Fruit fly (Drosophila melanogaster) whole organism, embryonic: Measurements from ENCODE around the gene CG14694.

Experiments used
- Abd-B ChIP-seq: fragments of 200-800 bp; sonication (Bioruptor generic); optimal IDR thresholded peaks from 2 replicates; lab custom pipeline; 2018; ENCODE audit warnings: missing biosample characterization, mild to moderate bottlenecking, missing genetic modification characterization, moderate library complexity
- CG10543 ChIP-seq: fragments of 200-800 bp; sonication (Bioruptor generic); optimal IDR thresholded peaks from 3 replicates; lab custom pipeline; 2017; ENCODE audit warnings: missing biosample characterization, mild to moderate bottlenecking, missing genetic modification characterization, moderate library complexity
- CG12155 ChIP-seq: fragments of 200-800 bp; sonication (Bioruptor generic); optimal IDR thresholded peaks from 3 replicates; lab custom pipeline; 2016; ENCODE audit warnings: missing biosample characterization, missing genetic modification characterization
- CG12659 ChIP-seq: fragments of 200-800 bp; sonication (Bioruptor generic); optimal IDR thresholded peaks from 3 replicates; lab custom pipeline; 2017; ENCODE audit warnings: mild to moderate bottlenecking, missing biosample characterization, missing genetic modification reagents, missing genetic modification characterization
- CG12942 ChIP-seq: fragments of 200-800 bp; sonication (Bioruptor generic); optimal IDR thresholded peaks from 3 replicates; lab custom pipeline; 2016; ENCODE audit warnings: missing biosample characterization, missing genetic modification characterization
- CG1603 ChIP-seq: fragments of 200-800 bp; sonication (Bioruptor generic); optimal IDR thresholded peaks from 2 replicates; lab custom pipeline; 2019; ENCODE audit warnings: missing biosample characterization, mild to moderate bottlenecking, missing genetic modification characterization, moderate library complexity
- CG16813 ChIP-seq: fragments of 200-800 bp; sonication (Bioruptor generic); IDR thresholded peaks from 3 replicates; pipeline ENCODE4 v1.3.6; 2022; ENCODE audit warnings: missing biosample characterization, missing genetic modification characterization; ENCODE audit not compliant: partially characterized antibody
- CG17361 ChIP-seq: fragments of 200-800 bp; sonication (Bioruptor generic); IDR thresholded peaks from 3 replicates; pipeline ENCODE4 v1.3.6; 2022; ENCODE audit warnings: missing biosample characterization, missing genetic modification characterization
- CG17912 ChIP-seq: fragments of 200-800 bp; sonication (Bioruptor generic); optimal IDR thresholded peaks from 2 replicates; lab custom pipeline; 2018; ENCODE audit warnings: missing biosample characterization, mild to moderate bottlenecking, missing genetic modification characterization
- CG33213 ChIP-seq: fragments of 200-800 bp; sonication (Bioruptor generic); optimal IDR thresholded peaks from 3 replicates; lab custom pipeline; 2016; ENCODE audit warnings: missing biosample characterization, missing genetic modification characterization
- CG34224 ChIP-seq: fragments of 200-800 bp; sonication (Bioruptor generic); IDR thresholded peaks from 3 replicates; pipeline ENCODE4 v1.3.6; 2022; ENCODE audit warnings: missing biosample characterization, missing genetic modification characterization; ENCODE audit not compliant: partially characterized antibody
- CG42726 ChIP-seq: fragments of 200-800 bp; sonication (Bioruptor generic); IDR thresholded peaks from 2 replicates; pipeline ENCODE4 v1.3.6; 2022; ENCODE audit warnings: missing biosample characterization, missing genetic modification characterization; ENCODE audit not compliant: partially characterized antibody
- CG4617 ChIP-seq: fragments of 200-800 bp; sonication (Bioruptor generic); optimal IDR thresholded peaks from 3 replicates; lab custom pipeline; 2016; ENCODE audit warnings: missing biosample characterization, missing genetic modification characterization, borderline replicate concordance
- CG7786 ChIP-seq: fragments of 200-800 bp; sonication (Bioruptor generic); optimal IDR thresholded peaks from 2 replicates; lab custom pipeline; 2016; ENCODE audit warnings: missing biosample characterization, missing genetic modification characterization
- CG8290 ChIP-seq, 3 experiments: fragments of 200-800 bp; sonication (Bioruptor generic); optimal IDR thresholded peaks; 2 replicates each; lab custom pipeline; 2016 to 2019; ENCODE audit warnings: missing biosample characterization in 3 of 3, missing genetic modification characterization in 3 of 3, mild to moderate bottlenecking in 2 of 3, moderate library complexity in 1 of 3
- CHES-1-like ChIP-seq: fragments of 200-800 bp; sonication (Bioruptor generic); optimal IDR thresholded peaks from 2 replicates; lab custom pipeline; 2016; ENCODE audit warnings: missing biosample characterization, missing genetic modification characterization
- D19A ChIP-seq: fragments of 200-800 bp; optimal IDR thresholded peaks from 3 replicates; lab custom pipeline; 2019; ENCODE audit warnings: missing biosample characterization, mild to moderate bottlenecking, missing genetic modification characterization, moderate library complexity
- Dip2 ChIP-seq: fragments of 200-800 bp; sonication (Bioruptor generic); IDR thresholded peaks from 2 replicates; pipeline ENCODE4 v1.3.6; 2022; ENCODE audit warnings: missing biosample characterization, missing genetic modification characterization
- Dp ChIP-seq: fragments of 200-800 bp; sonication (Bioruptor generic); optimal IDR thresholded peaks from 2 replicates; lab custom pipeline; 2018; ENCODE audit warnings: missing biosample characterization, mild to moderate bottlenecking, missing genetic modification characterization, moderate library complexity
- E2f2 ChIP-seq: fragments of 200-800 bp; sonication (Bioruptor generic); IDR thresholded peaks from 2 replicates; pipeline ENCODE4 v1.3.6; 2022; ENCODE audit warnings: missing biosample characterization, missing genetic modification characterization
- HLH54F ChIP-seq: fragments of 200-800 bp; sonication (Bioruptor generic); optimal IDR thresholded peaks from 3 replicates; lab custom pipeline; 2016; ENCODE audit warnings: missing biosample characterization, missing genetic modification characterization
- Hand ChIP-seq: fragments of 200-800 bp; sonication (Bioruptor generic); optimal IDR thresholded peaks from 2 replicates; lab custom pipeline; 2017; ENCODE audit warnings: mild to moderate bottlenecking, missing biosample characterization, missing genetic modification reagents, missing genetic modification characterization
- HmgD ChIP-seq: fragments of 200-800 bp; sonication (Bioruptor generic); optimal IDR thresholded peaks from 3 replicates; lab custom pipeline; 2016; ENCODE audit warnings: missing biosample characterization, missing genetic modification characterization
- Lhr ChIP-seq: fragments of 200-800 bp; sonication (Bioruptor generic); optimal IDR thresholded peaks from 3 replicates; lab custom pipeline; 2017; ENCODE audit warnings: mild to moderate bottlenecking, missing biosample characterization, missing genetic modification reagents, missing genetic modification characterization
- Lim3 ChIP-seq: fragments of 200-800 bp; sonication (Bioruptor generic); IDR thresholded peaks from 2 replicates; pipeline ENCODE4 v1.3.6; 2022; ENCODE audit warnings: missing biosample characterization, missing genetic modification characterization
- Myb ChIP-seq: fragments of 200-800 bp; sonication (Bioruptor generic); optimal IDR thresholded peaks from 2 replicates; lab custom pipeline; 2016; ENCODE audit warnings: missing biosample characterization, missing genetic modification characterization
- Opbp ChIP-seq: fragments of 200-800 bp; sonication (Bioruptor generic); IDR thresholded peaks from 3 replicates; pipeline ENCODE4 v1.3.6; 2022; ENCODE audit warnings: missing biosample characterization, missing genetic modification characterization; ENCODE audit not compliant: partially characterized antibody
- Rfx ChIP-seq: fragments of 200-800 bp; sonication (Bioruptor generic); IDR thresholded peaks from 2 replicates; pipeline ENCODE4 v1.3.6; 2022; ENCODE audit warnings: missing biosample characterization, missing genetic modification characterization
- Rx ChIP-seq: fragments of 200-800 bp; sonication (Bioruptor generic); IDR thresholded peaks from 2 replicates; pipeline ENCODE4 v1.3.6; 2022; ENCODE audit warnings: missing biosample characterization, missing genetic modification characterization
- Side ChIP-seq: fragments of 200-800 bp; sonication (Bioruptor generic); optimal IDR thresholded peaks from 2 replicates; lab custom pipeline; 2016; ENCODE audit warnings: missing biosample characterization, missing genetic modification characterization
- Taf1 ChIP-seq: fragments of 200-800 bp; sonication (Bioruptor generic); IDR thresholded peaks from 2 replicates; pipeline ENCODE4 v1.3.6; 2022; ENCODE audit warnings: missing biosample characterization, missing genetic modification characterization
- abd-A ChIP-seq: fragments of 200-800 bp; sonication (Bioruptor generic); optimal IDR thresholded peaks from 3 replicates; lab custom pipeline; 2019; ENCODE audit warnings: missing biosample characterization, mild to moderate bottlenecking, missing genetic modification characterization, moderate library complexity
- bcd ChIP-seq: fragments of 200-800 bp; sonication (Bioruptor generic); optimal IDR thresholded peaks from 2 replicates; lab custom pipeline; 2017; ENCODE audit warnings: missing biosample characterization, mild to moderate bottlenecking, missing genetic modification characterization
- dimm ChIP-seq: fragments of 200-800 bp; sonication (Bioruptor generic); IDR thresholded peaks from 2 replicates; pipeline ENCODE4 v1.3.6; 2022; ENCODE audit warnings: missing biosample characterization, missing genetic modification characterization
- dm ChIP-seq: fragments of 200-800 bp; sonication (Bioruptor generic); optimal IDR thresholded peaks from 3 replicates; lab custom pipeline; 2016; ENCODE audit warnings: missing biosample characterization, missing genetic modification characterization
- dmrt11E ChIP-seq: fragments of 200-800 bp; sonication (Bioruptor generic); optimal IDR thresholded peaks from 3 replicates; lab custom pipeline; 2018; ENCODE audit warnings: missing biosample characterization, mild to moderate bottlenecking, missing genetic modification characterization, moderate library complexity
- dysf ChIP-seq: fragments of 200-800 bp; sonication (Bioruptor generic); IDR thresholded peaks from 3 replicates; pipeline ENCODE4 v1.3.6; 2022; ENCODE audit warnings: missing biosample characterization, missing genetic modification characterization
- ems ChIP-seq: fragments of 200-800 bp; sonication (Bioruptor generic); optimal IDR thresholded peaks from 3 replicates; lab custom pipeline; 2016; ENCODE audit warnings: missing biosample characterization, missing genetic modification characterization
- gfzf ChIP-seq: fragments of 200-800 bp; sonication (Bioruptor generic); optimal IDR thresholded peaks from 2 replicates; lab custom pipeline; 2016; ENCODE audit warnings: missing biosample characterization, mild to moderate bottlenecking, missing genetic modification characterization, moderate library complexity
- hkb ChIP-seq, 2 experiments: fragments of 200-800 bp in 1 of 2; fragments of >200 bp in 1 of 2; sonication (Bioruptor generic) in 1 of 2; IDR thresholded peaks in 1 of 2; optimal IDR thresholded peaks in 1 of 2; 2 replicates each; pipeline versions ENCODE4 v1.3.6 to Lab custom; 2017 to 2022; ENCODE audit warnings: missing biosample characterization in 1 of 2, missing genetic modification characterization in 1 of 2
- knrl ChIP-seq: fragments of 200-800 bp; sonication (Bioruptor generic); IDR thresholded peaks from 3 replicates; pipeline ENCODE4 v1.3.6; 2022; ENCODE audit warnings: missing biosample characterization, missing genetic modification characterization; ENCODE audit not compliant: partially characterized antibody
- nerfin-2 ChIP-seq: fragments of 200-800 bp; sonication (Bioruptor generic); IDR thresholded peaks from 2 replicates; pipeline ENCODE4 v1.3.6; 2022; ENCODE audit warnings: missing biosample characterization, missing genetic modification characterization; ENCODE audit not compliant: partially characterized antibody
- pita ChIP-seq: fragments of 200-800 bp; sonication (Bioruptor generic); optimal IDR thresholded peaks from 2 replicates; lab custom pipeline; 2017; ENCODE audit warnings: missing biosample characterization, mild to moderate bottlenecking, missing genetic modification characterization
- pzg ChIP-seq: fragments of 200-800 bp; sonication (Bioruptor generic); optimal IDR thresholded peaks from 3 replicates; lab custom pipeline; 2018; ENCODE audit warnings: missing biosample characterization, mild to moderate bottlenecking, missing genetic modification characterization, moderate library complexity
- stwl ChIP-seq: fragments of 200-800 bp; sonication (Bioruptor generic); optimal IDR thresholded peaks from 3 replicates; lab custom pipeline; 2018; ENCODE audit warnings: missing biosample characterization, mild to moderate bottlenecking, missing genetic modification characterization, moderate library complexity
- ttk ChIP-seq: fragments of 200-800 bp; sonication (Bioruptor generic); IDR thresholded peaks from 2 replicates; pipeline ENCODE4 v2.1.2; 2022; ENCODE audit warnings: missing biosample characterization, missing genetic modification characterization
- vnd ChIP-seq: fragments of 200-800 bp; sonication (Bioruptor generic); IDR thresholded peaks from 3 replicates; pipeline ENCODE4 v1.3.6; 2022; ENCODE audit warnings: missing biosample characterization, missing genetic modification characterization; ENCODE audit not compliant: partially characterized antibody
- wek ChIP-seq: fragments of 200-800 bp; sonication (Bioruptor generic); optimal IDR thresholded peaks from 3 replicates; lab custom pipeline; 2018; ENCODE audit warnings: missing biosample characterization, mild to moderate bottlenecking, missing genetic modification characterization, moderate library complexity
- zen ChIP-seq: fragments of 200-800 bp; sonication (Bioruptor generic); optimal IDR thresholded peaks from 3 replicates; lab custom pipeline; 2018; ENCODE audit warnings: missing biosample characterization, mild to moderate bottlenecking, missing genetic modification characterization, moderate library complexity

The CG14694 gene

dm6 chr3R:10893327-10893726, 33.7 kb upstream of the CG14694 start, which contains the start of gene CG6621 (continued):
- TF ChIP-seq HLH54F (peak; percentile 10), stwl (peak; percentile 99), bcd (GFP tag; lab: Kevin White, UChicago) (peak; percentile 9), Opbp (GFP tag; lab: Robert Waterston, UW) (peak; percentile 79), Lhr (peak; percentile 96), CG1603 (tag; lab: Kevin White, UChicago) (peak; percentile 88), pzg (GFP tag; lab: Kevin White, UChicago) (peak; percentile 98), Side (GFP tag; lab: Kevin White, UChicago) (no peak), Abd-B (GFP tag; lab: Kevin White, UChicago) (peak; percentile 38), CG10543 (GFP tag; lab: Kevin White, UChicago) (no peak), ttk (no peak), E2f2 (peak; percentile 78), CG42726 (GFP tag; lab: Robert Waterston, UW) (0 out of 2 replicates have a peak, but pooled peaks have one; percentile 50), abd-A (tag; lab: Kevin White, UChicago) (peak; percentile 2), knrl (GFP tag; lab: Robert Waterston, UW) (peak; percentile 69), CG16813 (GFP tag; lab: Robert Waterston, UW) (peak; percentile 70), Lim3 (GFP tag; lab: Robert Waterston, UW) (no peak), Taf1 (GFP tag; lab: Robert Waterston, UW) (no peak), Rx (GFP tag; lab: Robert Waterston, UW) (no peak), Myb (GFP tag; lab: Kevin White, UChicago) (peak; percentile 95), wek (no peak), gfzf (GFP tag; lab: Kevin White, UChicago) (peak; percentile 98), Hand (GFP tag; lab: Kevin White, UChicago) (no peak), CG7786 (GFP tag; lab: Kevin White, UChicago) (no peak), CG12659 (peak; percentile 77), CG17361 (GFP tag; lab: Robert Waterston, UW) (no peak), nerfin-2 (GFP tag; lab: Robert Waterston, UW) (peak; percentile 35; the same call in 1 of the 2 replicates), vnd (GFP tag; lab: Robert Waterston, UW) (peak; percentile 37; the same call in 1 of the 3 replicates), dimm (GFP tag; lab: Robert Waterston, UW) (no peak), CG33213 (peak; percentile 73), CG34224 (GFP tag; lab: Robert Waterston, UW) (peak; percentile 52; the same call in 1 of the 3 replicates), zen (tag; lab: Kevin White, UChicago) (peak; percentile 52), Dip2 (GFP tag; lab: Robert Waterston, UW) (no peak), dysf (GFP tag; lab: Robert Waterston, UW) (no peak), CG4617 (GFP tag; lab: Kevin White, UChicago) (peak; percentile 85), CG17912 (peak; percentile 30), pita (GFP tag; lab: Kevin White, UChicago) (peak; percentile 86), D19A (no peak), CG12155 (peak; percentile 53), CHES-1-like (peak; percentile 51), Dp (GFP tag; lab: Kevin White, UChicago) (peak; percentile 73), CG8290 (GFP tag; optimal IDR thresholded peaks at IDR 0.05; lab: Kevin White, UChicago) (peak; percentile 24), CG8290 (tag; optimal IDR thresholded peaks at IDR 0.05; lab: Kevin White, UChicago) (peak in 1 of 2 experiments; percentile 62), HmgD (GFP tag; lab: Kevin White, UChicago) (peak; percentile 4), ems (GFP tag; lab: Kevin White, UChicago) (peak; percentile 46), Rfx (GFP tag; lab: Robert Waterston, UW) (no peak), dm (GFP tag; lab: Kevin White, UChicago) (peak; percentile 11), CG12942 (no peak), hkb (optimal IDR thresholded peaks at IDR 0.05; lab: Kevin White, UChicago) (peak; percentile 28), hkb (GFP tag; IDR thresholded peaks at IDR 0.05; lab: Robert Waterston, UW) (no peak), dmrt11E (tag; lab: Kevin White, UChicago) (no peak)
